Worm (Caenorhabditis elegans): ENCODE data around the gene ZK813.4.

- TF ChIP-seq aly-2 (tag; optimal IDR thresholded peaks at IDR 0.05) (no peak), elt-3 (tag; optimal IDR thresholded peaks at IDR 0.05) (no peak), zip-4 (GFP tag; optimal IDR thresholded peaks at IDR 0.05) (no peak)
Observed at ce11 chrX:3380167-3380566, 49.8 kb downstream of the ZK813.4 start, which contains the start of gene ZK563.7.
